ENCODE assay signal across 4 worm cellular contexts in the genomic region with DNA sequence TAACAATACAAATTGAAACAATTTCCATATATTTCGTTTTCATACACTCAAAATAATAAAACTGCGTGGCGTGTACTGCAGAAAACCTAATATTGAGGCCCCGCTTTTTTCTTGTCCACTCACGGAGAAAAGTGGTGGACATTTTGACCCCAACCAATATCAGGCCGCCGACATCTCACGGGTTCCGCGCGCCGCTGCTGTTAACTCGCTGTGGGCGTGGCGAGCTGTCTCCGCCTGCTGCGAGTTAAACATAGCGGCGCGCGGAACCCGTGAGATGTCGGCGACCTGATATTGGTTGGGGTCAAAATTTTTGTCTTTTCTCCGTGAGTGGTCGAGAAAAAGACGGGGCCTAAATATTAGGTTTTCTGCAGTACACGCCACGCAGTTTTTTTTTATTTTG.
A peak's percentile ranks its signal among the peaks of the same experiment; 100 is the strongest.
TF ChIP-seq lines count a peak whose summit lies in the region.
"Not testable (repeated sequence)": the region's sequence is repeated elsewhere in the genome, so short reads cannot be mapped to it uniquely, and the experiment has no call there.

No protein-coding gene starts in this region.

TF ChIP-seq in whole organism, L1 larva, 84 proteins besides CTCF, POLR2A, EP300 and RAD21:
- TF ChIP-seq snpc-4 (tag; optimal IDR thresholded peaks at IDR 0.05; lab: Kevin White, UChicago) = peak; percentile 67

TF ChIP-seq in whole organism, L2 larva, 48 proteins besides CTCF, POLR2A, EP300 and RAD21:
- TF ChIP-seq snpc-4 (tag; optimal IDR thresholded peaks at IDR 0.05; lab: Kevin White, UChicago) = peak; percentile 0

TF ChIP-seq in whole organism, L4 larva, 104 proteins besides CTCF, POLR2A, EP300 and RAD21:
- TF ChIP-seq set-16 (GFP tag; IDR thresholded peaks at IDR 0.05; lab: Robert Waterston, UW) (peak; percentile 33; the same call in 1 of the 2 replicates), unc-62 (GFP tag; optimal IDR thresholded peaks at IDR 0.05 in 1 of 2; lab: Kevin White, UChicago) (peak in 1 of 2 experiments; percentile 30)
- TF ChIP-seq unc-62 (tag; optimal IDR thresholded peaks at IDR 0.05; lab: Kevin White, UChicago) = not testable (repeated sequence)

TF ChIP-seq in whole organism, midembryonic, 9 proteins besides CTCF, POLR2A, EP300 and RAD21:
- 0 out of 2 replicates have a peak, but pooled peaks have one; percentile 23 for TF ChIP-seq flt-1 (GFP tag; IDR thresholded peaks at IDR 0.05; lab: Robert Waterston, UW)
TF ChIP-seq in whole organism, midembryonic: peak in this region for 1; not testable (repeated sequence) for 8.
